Fruit fly (Drosophila melanogaster) whole organism: ENCODE measurements around the gene RpS10b.

Experiments
- CG8478 ChIP-seq: fragments of >200 bp; optimal IDR thresholded peaks from 2 replicates; lab custom pipeline; 2018; ENCODE audit warnings: inconsistent platforms
- Dll ChIP-seq: fragments of >200 bp; optimal IDR thresholded peaks from 2 replicates; lab custom pipeline; 2017
- pan ChIP-seq: fragments of >200 bp; optimal IDR thresholded peaks from 2 replicates; lab custom pipeline; 2017
- usp ChIP-seq: fragments of >200 bp; optimal IDR thresholded peaks from 2 replicates; lab custom pipeline; 2017; ENCODE audit warnings: missing biosample characterization, missing genetic modification characterization, mixed read lengths

DNA sequence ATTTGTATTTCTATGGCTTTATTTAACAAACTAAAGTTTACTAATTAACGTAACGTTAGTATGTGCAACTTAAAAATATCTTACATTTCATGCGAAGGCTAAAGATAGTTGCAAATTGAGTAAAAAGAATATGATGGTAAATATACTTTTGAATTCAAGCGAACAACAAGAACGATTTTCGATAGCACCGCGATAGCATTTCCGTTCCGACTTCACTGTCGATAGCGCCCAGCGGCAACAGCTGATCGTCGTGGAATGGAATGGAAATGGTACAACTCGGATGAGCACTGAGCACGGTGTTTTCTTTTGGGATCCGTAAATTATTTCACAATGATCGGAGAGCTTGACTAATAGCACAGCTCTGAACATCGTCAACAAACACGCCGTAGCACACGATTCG lies 15.6 kb downstream of the RpS10b start:
- TF ChIP-seq pan (lab: Kevin White, UChicago) = no peak
- no peak for TF ChIP-seq usp
- no peak for TF ChIP-seq CG8478 (lab: Kevin White, UChicago)
- TF ChIP-seq Dll (lab: Kevin White, UChicago) = no peak
